Fruit fly (Drosophila melanogaster) whole organism, pupa: ENCODE results near the gene mtDNA-helicase.

Source experiments
- CG10348 ChIP-seq: fragments of 200-800 bp; sonication (Bioruptor generic); IDR thresholded peaks from 2 replicates; pipeline ENCODE4 v1.3.6; 2022; ENCODE audit warnings: missing biosample characterization, missing genetic modification characterization
- CG12605 ChIP-seq: fragments of 200-800 bp; sonication (Bioruptor generic); IDR thresholded peaks from 2 replicates; pipeline ENCODE4 v1.3.6; 2022; ENCODE audit warnings: missing biosample characterization, missing genetic modification characterization
- CG13204 ChIP-seq: fragments of 200-800 bp; sonication (Bioruptor generic); optimal IDR thresholded peaks from 2 replicates; lab custom pipeline; 2018; ENCODE audit warnings: missing biosample characterization, mild to moderate bottlenecking, missing genetic modification characterization, moderate library complexity
- CG14655 ChIP-seq: fragments of 200-800 bp; sonication (Bioruptor generic); optimal IDR thresholded peaks from 3 replicates; lab custom pipeline; 2017; ENCODE audit warnings: mild to moderate bottlenecking, missing biosample characterization, missing genetic modification reagents, missing genetic modification characterization
- CG15710 ChIP-seq: fragments of 200-800 bp; sonication (Bioruptor generic); optimal IDR thresholded peaks from 2 replicates; lab custom pipeline; 2018; ENCODE audit warnings: missing biosample characterization, mild to moderate bottlenecking, missing genetic modification characterization, moderate library complexity
- CG17806 ChIP-seq: fragments of 200-800 bp; sonication (Bioruptor generic); optimal IDR thresholded peaks from 2 replicates; lab custom pipeline; 2018; ENCODE audit warnings: missing biosample characterization, mild to moderate bottlenecking, missing genetic modification characterization, moderate library complexity
- CG32121 ChIP-seq: fragments of 200-800 bp; sonication (Bioruptor generic); IDR thresholded peaks from 2 replicates; pipeline ENCODE4 v1.3.6; 2022; ENCODE audit warnings: missing biosample characterization, missing genetic modification characterization
- CG34367 ChIP-seq: fragments of 200-800 bp; sonication (Bioruptor generic); optimal IDR thresholded peaks from 2 replicates; lab custom pipeline; 2018; ENCODE audit warnings: missing biosample characterization, mild to moderate bottlenecking, missing genetic modification characterization
- CG4496 ChIP-seq: fragments of 200-800 bp; sonication (Bioruptor generic); IDR thresholded peaks from 3 replicates; pipeline ENCODE4 v1.3.6; 2022; ENCODE audit warnings: missing biosample characterization, missing genetic modification characterization
- CG8159 ChIP-seq: fragments of 200-800 bp; sonication (Bioruptor generic); optimal IDR thresholded peaks from 3 replicates; lab custom pipeline; 2018; ENCODE audit warnings: missing biosample characterization, mild to moderate bottlenecking, missing genetic modification characterization, moderate library complexity
- CG8301 ChIP-seq: fragments of 200-800 bp; sonication (Bioruptor generic); optimal IDR thresholded peaks from 2 replicates; lab custom pipeline; 2018; ENCODE audit warnings: missing biosample characterization, mild to moderate bottlenecking, missing genetic modification characterization
- CG9948 ChIP-seq: fragments of 200-800 bp; sonication (Bioruptor generic); optimal IDR thresholded peaks from 2 replicates; lab custom pipeline; 2018; ENCODE audit warnings: missing biosample characterization, mild to moderate bottlenecking, missing genetic modification characterization, moderate library complexity
- D1 ChIP-seq: fragments of 200-800 bp; sonication (Bioruptor generic); optimal IDR thresholded peaks from 2 replicates; lab custom pipeline; 2018; ENCODE audit warnings: missing biosample characterization, mild to moderate bottlenecking, missing genetic modification characterization, moderate library complexity
- EcR ChIP-seq: fragments of 200-800 bp; sonication (Bioruptor generic); optimal IDR thresholded peaks from 3 replicates; lab custom pipeline; 2019; ENCODE audit warnings: missing biosample characterization, missing genetic modification characterization, mild to moderate bottlenecking, moderate library complexity, missing genetic modification reagents
- Ets98B ChIP-seq: fragments of 200-800 bp; sonication (Bioruptor generic); IDR thresholded peaks from 2 replicates; pipeline ENCODE4 v1.3.6; 2022; ENCODE audit warnings: missing biosample characterization, missing genetic modification characterization
- Pif1A ChIP-seq: fragments of 200-800 bp; sonication (Bioruptor generic); optimal IDR thresholded peaks from 3 replicates; lab custom pipeline; 2016; ENCODE audit warnings: missing biosample characterization, missing genetic modification characterization
- Pif1B ChIP-seq: fragments of 200-800 bp; sonication (Bioruptor generic); optimal IDR thresholded peaks from 3 replicates; lab custom pipeline; 2016; ENCODE audit warnings: missing biosample characterization, missing genetic modification characterization
- Snoo ChIP-seq: fragments of 200-800 bp; sonication (Bioruptor generic); optimal IDR thresholded peaks from 3 replicates; lab custom pipeline; 2017; ENCODE audit warnings: missing biosample characterization, mild to moderate bottlenecking, missing genetic modification characterization, inconsistent platforms
- fd96Ca ChIP-seq: fragments of 200-800 bp; sonication (Bioruptor generic); IDR thresholded peaks from 3 replicates; pipeline ENCODE4 v1.3.6; 2022; ENCODE audit warnings: missing biosample characterization, missing genetic modification characterization
- gl ChIP-seq: fragments of 200-800 bp; sonication (Bioruptor generic); optimal IDR thresholded peaks from 2 replicates; lab custom pipeline; 2018; ENCODE audit warnings: missing biosample characterization, mild to moderate bottlenecking, missing genetic modification characterization
- rn ChIP-seq: fragments of 200-800 bp; sonication (Bioruptor generic); IDR thresholded peaks from 2 replicates; pipeline ENCODE4 v1.3.6; 2022; ENCODE audit warnings: missing biosample characterization, missing genetic modification characterization

mtDNA-helicase gene

dm6 chr2L:9893183-9893582, at the start of gene mtDNA-helicase:
TSS of gene mtDNA-helicase (minus strand) at chr2L:9893446.
- TF ChIP-seq Snoo (tag; lab: Kevin White, UChicago) (no peak), Pif1A (GFP tag; lab: Kevin White, UChicago) (no peak), CG14655 (GFP tag; lab: Kevin White, UChicago) (no peak), CG8159 (tag; lab: Kevin White, UChicago) (no peak)

dm6 chr2L:9938631-9939256, 45.5 kb upstream of the mtDNA-helicase start, which contains the start of the genes Datp and CG4619:
TSS of gene Datp (minus strand) at chr2L:9938790.
TSS of gene CG4619 (plus strand) at chr2L:9938863.
- TF ChIP-seq CG17806 (tag; lab: Kevin White, UChicago) (no peak), Pif1B (GFP tag; lab: Kevin White, UChicago) (no peak), CG15710 (tag; lab: Kevin White, UChicago) (peak; percentile 4), CG34367 (tag; lab: Kevin White, UChicago) (peak; percentile 5), Snoo (tag; lab: Kevin White, UChicago) (peak; percentile 16), CG12605 (no peak), Pif1A (GFP tag; lab: Kevin White, UChicago) (no peak), CG9948 (no peak), D1 (tag; lab: Kevin White, UChicago) (no peak), CG4496 (0 out of 3 replicates have a peak, but pooled peaks have one; percentile 39), fd96Ca (GFP tag; lab: Robert Waterston, UW) (peak; percentile 44; the same call in 1 of the 3 replicates), gl (no peak), Ets98B (peak; percentile 39; the same call in 1 of the 2 replicates)

dm6 chr2L:9937908-9938307, 44.7 kb upstream of the mtDNA-helicase start, which contains the start of gene Arglu1:
TSS of gene Arglu1 (minus strand) at chr2L:9938134.
- TF ChIP-seq Ets98B (peak; percentile 20; the same call in 1 of the 2 replicates), CG8301 (tag; lab: Kevin White, UChicago) (no peak), CG12605 (peak; percentile 35; the same call in 1 of the 2 replicates), CG4496 (peak; percentile 77), EcR (GFP tag; lab: Kevin White, UChicago) (no peak), fd96Ca (GFP tag; lab: Robert Waterston, UW) (peak; percentile 46; the same call in 1 of the 3 replicates), CG14655 (GFP tag; lab: Kevin White, UChicago) (no peak), CG32121 (GFP tag; lab: Robert Waterston, UW) (0 out of 2 replicates have a peak, but pooled peaks have one; percentile 26)

- TF ChIP-seq rn (GFP tag; lab: Robert Waterston, UW) (no peak), CG9948 (no peak), CG10348 (GFP tag; lab: Robert Waterston, UW) (no peak), CG8301 (tag; lab: Kevin White, UChicago) (no peak), CG4496 (no peak), CG14655 (GFP tag; lab: Kevin White, UChicago) (no peak), gl (no peak), Pif1A (GFP tag; lab: Kevin White, UChicago) (no peak), CG8159 (tag; lab: Kevin White, UChicago) (no peak), D1 (tag; lab: Kevin White, UChicago) (no peak), CG17806 (tag; lab: Kevin White, UChicago) (no peak)
These were observed 39.8 kb upstream of the mtDNA-helicase start, which contains the start of gene Cpr30F for dm6 chr2L:9933063-9933462. TSS of gene Cpr30F (minus strand) at chr2L:9933163.

- TF ChIP-seq rn (GFP tag; lab: Robert Waterston, UW) (no peak), EcR (GFP tag; lab: Kevin White, UChicago) (no peak), CG8159 (tag; lab: Kevin White, UChicago) (no peak), Pif1B (GFP tag; lab: Kevin White, UChicago) (no peak), CG12605 (no peak), CG17806 (tag; lab: Kevin White, UChicago) (no peak), Snoo (tag; lab: Kevin White, UChicago) (no peak), CG34367 (tag; lab: Kevin White, UChicago) (no peak), Ets98B (no peak), Pif1A (GFP tag; lab: Kevin White, UChicago) (no peak), CG9948 (no peak), D1 (tag; lab: Kevin White, UChicago) (no peak), CG8301 (tag; lab: Kevin White, UChicago) (no peak), CG13204 (no peak), CG14655 (GFP tag; lab: Kevin White, UChicago) (no peak), CG10348 (GFP tag; lab: Robert Waterston, UW) (no peak), gl (no peak), CG4496 (no peak), fd96Ca (GFP tag; lab: Robert Waterston, UW) (no peak), CG32121 (GFP tag; lab: Robert Waterston, UW) (no peak)
These were observed 37.0 kb upstream of the mtDNA-helicase start, which contains the start of gene CG42367 for dm6 chr2L:9930280-9930679. TSS of gene CG42367 (plus strand) at chr2L:9930580.

- TF ChIP-seq CG14655 (GFP tag; lab: Kevin White, UChicago): no peak
- no peak for TF ChIP-seq rn (GFP tag; lab: Robert Waterston, UW)
- TF ChIP-seq CG34367 (tag; lab: Kevin White, UChicago): no peak
- TF ChIP-seq CG8301 (tag; lab: Kevin White, UChicago): no peak
- TF ChIP-seq CG12605: no peak
- TF ChIP-seq CG10348 (GFP tag; lab: Robert Waterston, UW): no peak
These were observed 31.5 kb upstream of the mtDNA-helicase start, which contains the start of the genes TbCMF46 and CG42366 for dm6 chr2L:9924765-9925164. TSS of gene TbCMF46 (minus strand) at chr2L:9924865. TSS of gene CG42366 (plus strand) at chr2L:9925161.
